Worm (Caenorhabditis elegans): ENCODE data around the gene F32D8.8.
A peak's percentile ranks its signal among the peaks of the same experiment; 100 is the strongest.

F32D8.8 gene

DNA sequence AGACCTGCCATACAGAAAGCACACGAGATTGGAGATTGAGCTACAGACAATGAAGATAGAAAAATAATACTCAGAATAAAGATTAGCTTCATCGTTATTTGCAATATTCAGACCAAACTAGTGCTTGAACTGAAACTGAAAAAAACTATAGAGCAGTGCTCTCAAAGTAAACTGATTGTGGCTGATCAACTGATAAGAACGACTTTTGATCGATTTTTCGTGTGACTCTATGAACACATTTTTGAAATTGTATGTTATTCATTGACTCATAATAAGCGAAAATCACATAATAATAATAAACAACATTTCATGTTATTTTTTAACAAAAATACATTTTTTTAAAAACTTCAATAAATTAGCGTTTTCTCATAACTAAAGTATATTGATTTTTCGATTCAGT lies 1.5 kb downstream of the F32D8.8 start, which contains the start of gene spp-16:
Gene spp-16, minus strand, starts transcription at position 179 of the 400 bp plus-strand sequence.
- no peak for TF ChIP-seq nhr-71 (tag; optimal IDR thresholded peaks at IDR 0.05)
- no peak for TF ChIP-seq efl-1 (optimal IDR thresholded peaks at IDR 0.05)
- peak in 1 of 2 experiments; percentile 48 for TF ChIP-seq efl-1 (GFP tag; optimal IDR thresholded peaks at IDR 0.05 in 1 of 2)

- TF ChIP-seq lin-14 (GFP tag; optimal IDR thresholded peaks at IDR 0.05) (peak; percentile 41), nhr-85 (tag) (peak; percentile 69), egl-27 (tag; optimal IDR thresholded peaks at IDR 0.05) (no peak), efl-1 (optimal IDR thresholded peaks at IDR 0.05) (no peak), efl-1 (GFP tag; optimal IDR thresholded peaks at IDR 0.05 in 1 of 2) (peak in 1 of 2 experiments; percentile 80), blmp-1 (tag; optimal IDR thresholded peaks at IDR 0.05) (peak; percentile 72)
These were observed 4.0 kb downstream of the F32D8.8 start for ce11 chrV:10898629-10899028.

- TF ChIP-seq blmp-1 (tag; optimal IDR thresholded peaks at IDR 0.05) (peak; percentile 79), pqm-1 (tag; optimal IDR thresholded peaks at IDR 0.05) (no peak), efl-1 (optimal IDR thresholded peaks at IDR 0.05) (no peak), efl-1 (GFP tag; optimal IDR thresholded peaks at IDR 0.05 in 1 of 2) (peak in 1 of 2 experiments; percentile 80), nhr-19 (GFP tag; conservative IDR thresholded peaks at IDR 0.05) (no peak)
These were observed 4.5 kb downstream of the F32D8.8 start, which contains the start of gene F32D8.7 for ce11 chrV:10898107-10898506. F32D8.7 (plus strand) TSS chrV:10898435.

DNA sequence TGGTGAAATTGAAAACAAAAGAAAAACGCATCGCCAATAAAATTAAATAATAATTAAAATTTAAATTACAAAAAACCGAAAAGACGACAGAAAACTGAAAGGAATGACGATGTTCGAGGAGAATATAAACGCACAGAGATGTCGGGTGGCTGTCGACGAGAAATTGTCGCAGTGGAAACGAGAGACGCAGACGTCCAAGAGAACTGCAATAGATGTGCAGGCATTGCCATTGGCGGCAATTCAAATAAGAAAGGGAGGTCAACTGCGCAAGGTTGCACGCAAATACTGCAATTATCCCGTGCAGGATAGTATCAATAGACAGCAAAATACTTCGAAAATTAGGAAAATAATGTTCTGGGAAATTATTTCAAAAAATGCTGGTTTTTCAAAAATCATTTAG lies 5.4 kb downstream of the F32D8.8 start:
- TF ChIP-seq nhr-12 (tag; optimal IDR thresholded peaks at IDR 0.05) (peak; percentile 31), mef-2 (tag; optimal IDR thresholded peaks at IDR 0.05) (peak; percentile 88), snu-23 (GFP tag; optimal IDR thresholded peaks at IDR 0.05) (peak; percentile 99), nhr-20 (tag; optimal IDR thresholded peaks at IDR 0.05) (peak; percentile 99), lin-35 (GFP tag; optimal IDR thresholded peaks at IDR 0.05) (peak; percentile 100), ceh-90 (tag; optimal IDR thresholded peaks at IDR 0.05) (peak; percentile 76), nhr-28 (tag; optimal IDR thresholded peaks at IDR 0.05) (peak; percentile 51), pax-3 (tag; optimal IDR thresholded peaks at IDR 0.05) (peak; percentile 99), dpl-1 (GFP tag; optimal IDR thresholded peaks at IDR 0.05) (peak; percentile 100), irx-1 (tag; optimal IDR thresholded peaks at IDR 0.05) (peak; percentile 98), unc-30 (tag; optimal IDR thresholded peaks at IDR 0.05) (peak; percentile 25), tlp-1 (tag; optimal IDR thresholded peaks at IDR 0.05) (no peak), zag-1 (tag; optimal IDR thresholded peaks at IDR 0.05) (peak; percentile 94), ceh-82 (tag; optimal IDR thresholded peaks at IDR 0.05) (peak; percentile 98 to 99 (median 98)), lin-39 (tag; optimal IDR thresholded peaks at IDR 0.05) (peak; percentile 97), ztf-4 (tag; optimal IDR thresholded peaks at IDR 0.05) (peak; percentile 96), hpl-2 (GFP tag; optimal IDR thresholded peaks at IDR 0.05) (peak; percentile 84), nhr-237 (tag; optimal IDR thresholded peaks at IDR 0.05) (peak; percentile 94), ceh-88 (GFP tag; IDR thresholded peaks at IDR 0.05) (peak; percentile 96), nhr-47 (tag; optimal IDR thresholded peaks at IDR 0.05) (peak; percentile 99), swsn-7 (tag; optimal IDR thresholded peaks at IDR 0.05) (peak; percentile 99), vab-15 (tag; optimal IDR thresholded peaks at IDR 0.05) (peak; percentile 98), unc-86 (tag; optimal IDR thresholded peaks at IDR 0.05) (peak; percentile 99), jun-1 (tag; optimal IDR thresholded peaks at IDR 0.05) (peak; percentile 98), nhr-71 (tag; optimal IDR thresholded peaks at IDR 0.05) (peak; percentile 100), isw-1 (GFP tag; IDR thresholded peaks at IDR 0.05) (peak; percentile 96), grh-1 (GFP tag; IDR thresholded peaks at IDR 0.05) (peak; percentile 99), elt-3 (tag; optimal IDR thresholded peaks at IDR 0.05) (peak in 5 of 6 experiments; percentile 91 to 99 (median 98)), fos-1 (tag; optimal IDR thresholded peaks at IDR 0.05) (peak; percentile 97), ets-5 (GFP tag; IDR thresholded peaks at IDR 0.05) (no peak), nhr-19 (GFP tag; conservative IDR thresholded peaks at IDR 0.05) (peak; percentile 99), sox-4 (tag; optimal IDR thresholded peaks at IDR 0.05) (peak; percentile 97), nhr-11 (tag; optimal IDR thresholded peaks at IDR 0.05) (peak; percentile 99), hlh-4 (tag; optimal IDR thresholded peaks at IDR 0.05) (peak; percentile 70), snpc-4 (tag; optimal IDR thresholded peaks at IDR 0.05) (peak; percentile 93), unc-130 (tag; optimal IDR thresholded peaks at IDR 0.05) (peak; percentile 99), rnt-1 (tag; optimal IDR thresholded peaks at IDR 0.05) (peak; percentile 100), sup-37 (GFP tag; optimal IDR thresholded peaks at IDR 0.05) (peak; percentile 97), fkh-4 (tag; optimal IDR thresholded peaks at IDR 0.05; ENCODE audit: borderline replicate concordance) (peak; percentile 88), aha-1 (tag; optimal IDR thresholded peaks at IDR 0.05) (peak; percentile 97)
